Fruit fly (Drosophila melanogaster) whole organism, embryonic: ENCODE data around the gene CG31538.

Experiments
- Atf-2 ChIP-seq: fragments of 200-800 bp; sonication (Bioruptor generic); optimal IDR thresholded peaks from 2 replicates; lab custom pipeline; 2016; ENCODE audit warnings: missing biosample characterization, missing genetic modification characterization
- BEAF-32 ChIP-seq: fragments of 200-800 bp; sonication (Bioruptor generic); optimal IDR thresholded peaks from 3 replicates; lab custom pipeline; 2017; ENCODE audit warnings: missing biosample characterization, missing genetic modification characterization, mild to moderate bottlenecking, moderate library complexity, missing genetic modification reagents
- CG10267 ChIP-seq: fragments of 200-800 bp; sonication (Bioruptor generic); optimal IDR thresholded peaks from 2 replicates; lab custom pipeline; 2018; ENCODE audit warnings: missing biosample characterization, mild to moderate bottlenecking, missing genetic modification characterization, moderate library complexity
- CG10565 ChIP-seq: fragments of 200-800 bp; sonication (Bioruptor generic); optimal IDR thresholded peaks from 3 replicates; lab custom pipeline; 2016; ENCODE audit warnings: missing biosample characterization, mild to moderate bottlenecking, missing genetic modification characterization
- CG11723 ChIP-seq: fragments of 200-800 bp; sonication (Bioruptor generic); optimal IDR thresholded peaks from 2 replicates; lab custom pipeline; 2017; ENCODE audit warnings: missing biosample characterization, mild to moderate bottlenecking, missing genetic modification characterization
- CG12769 ChIP-seq: fragments of 200-800 bp; sonication (Bioruptor generic); optimal IDR thresholded peaks from 2 replicates; lab custom pipeline; 2019; ENCODE audit warnings: missing biosample characterization, mild to moderate bottlenecking, missing genetic modification characterization, moderate library complexity
- CG14050 ChIP-seq: fragments of 200-800 bp; sonication (Bioruptor generic); IDR thresholded peaks from 3 replicates; pipeline ENCODE4 v1.3.6; 2022; ENCODE audit warnings: missing biosample characterization, missing genetic modification characterization
- CG14860 ChIP-seq: fragments of 200-800 bp; sonication (Bioruptor generic); IDR thresholded peaks from 3 replicates; pipeline ENCODE4 v1.3.6; 2022; ENCODE audit warnings: missing biosample characterization, missing genetic modification characterization; ENCODE audit not compliant: partially characterized antibody
- CG17186 ChIP-seq: fragments of 200-800 bp; sonication (Bioruptor generic); optimal IDR thresholded peaks from 3 replicates; lab custom pipeline; 2017; ENCODE audit warnings: missing biosample characterization, missing genetic modification reagents, missing genetic modification characterization
- CG18476 ChIP-seq: fragments of 200-800 bp; sonication (Bioruptor generic); optimal IDR thresholded peaks from 2 replicates; lab custom pipeline; 2016; ENCODE audit warnings: missing biosample characterization, mild to moderate bottlenecking, missing genetic modification characterization
- CG2120 ChIP-seq: fragments of 200-800 bp; sonication (Bioruptor generic); optimal IDR thresholded peaks from 3 replicates; lab custom pipeline; 2016; ENCODE audit warnings: missing biosample characterization, missing genetic modification characterization
- CG2875 ChIP-seq: fragments of 200-800 bp; sonication (Bioruptor generic); optimal IDR thresholded peaks from 2 replicates; lab custom pipeline; 2017; ENCODE audit warnings: missing biosample characterization, mild to moderate bottlenecking, missing genetic modification characterization, missing genetic modification reagents
- CG3065 ChIP-seq: fragments of 200-800 bp; sonication (Bioruptor generic); optimal IDR thresholded peaks from 2 replicates; lab custom pipeline; 2016; ENCODE audit warnings: missing biosample characterization, missing genetic modification characterization
- CG32767 ChIP-seq: fragments of 200-800 bp; sonication (Bioruptor generic); IDR thresholded peaks from 2 replicates; pipeline ENCODE4 v1.3.6; 2022; ENCODE audit warnings: missing biosample characterization, missing genetic modification characterization
- CG33213 ChIP-seq: fragments of 200-800 bp; sonication (Bioruptor generic); optimal IDR thresholded peaks from 3 replicates; lab custom pipeline; 2016; ENCODE audit warnings: missing biosample characterization, missing genetic modification characterization
- CG34422 ChIP-seq: fragments of 200-800 bp; sonication (Bioruptor generic); IDR thresholded peaks from 3 replicates; pipeline ENCODE4 v1.3.6; 2022; ENCODE audit warnings: missing biosample characterization, missing genetic modification characterization
- CG4360 ChIP-seq: fragments of 200-800 bp; sonication (Bioruptor generic); IDR thresholded peaks from 2 replicates; pipeline ENCODE4 v1.3.6; 2022; ENCODE audit warnings: missing biosample characterization, missing genetic modification characterization
- CG43689 ChIP-seq: fragments of 200-800 bp; sonication (Bioruptor generic); IDR thresholded peaks from 2 replicates; pipeline ENCODE4 v1.3.6; 2022; ENCODE audit warnings: missing biosample characterization, missing genetic modification characterization
- CG4404 ChIP-seq: fragments of 200-800 bp; sonication (Bioruptor generic); IDR thresholded peaks from 2 replicates; pipeline ENCODE4 v1.3.6; 2022; ENCODE audit warnings: missing biosample characterization, missing genetic modification characterization
- CG4854 ChIP-seq: fragments of 200-800 bp; sonication (Bioruptor generic); optimal IDR thresholded peaks from 2 replicates; lab custom pipeline; 2016; ENCODE audit warnings: missing biosample characterization, missing genetic modification characterization, inconsistent platforms
- CG6854 ChIP-seq: fragments of 200-800 bp; sonication (Bioruptor generic); optimal IDR thresholded peaks from 3 replicates; lab custom pipeline; 2017; ENCODE audit warnings: missing biosample characterization, mild to moderate bottlenecking, missing genetic modification characterization
- CG7786 ChIP-seq: fragments of 200-800 bp; sonication (Bioruptor generic); optimal IDR thresholded peaks from 2 replicates; lab custom pipeline; 2016; ENCODE audit warnings: missing biosample characterization, missing genetic modification characterization
- CG7928 ChIP-seq: fragments of 200-800 bp; sonication (Bioruptor generic); optimal IDR thresholded peaks from 2 replicates; lab custom pipeline; 2017; ENCODE audit warnings: missing biosample characterization, mild to moderate bottlenecking, missing genetic modification characterization
- CG8290 ChIP-seq, 3 experiments: fragments of 200-800 bp; sonication (Bioruptor generic); optimal IDR thresholded peaks; 2 replicates each; lab custom pipeline; 2016 to 2019; ENCODE audit warnings: missing biosample characterization in 3 of 3, missing genetic modification characterization in 3 of 3, mild to moderate bottlenecking in 2 of 3, moderate library complexity in 1 of 3
- CG9932 ChIP-seq: fragments of 200-800 bp; sonication (Bioruptor generic); IDR thresholded peaks from 2 replicates; pipeline ENCODE4 v1.3.6; 2022; ENCODE audit warnings: missing biosample characterization, missing genetic modification characterization
- Dek ChIP-seq: fragments of 200-800 bp; sonication (Bioruptor generic); optimal IDR thresholded peaks from 3 replicates; lab custom pipeline; 2019; ENCODE audit warnings: missing biosample characterization, mild to moderate bottlenecking, missing genetic modification characterization, moderate library complexity
- Mes4 ChIP-seq: fragments of 200-800 bp; sonication (Bioruptor generic); optimal IDR thresholded peaks from 2 replicates; lab custom pipeline; 2016; ENCODE audit warnings: missing biosample characterization, missing genetic modification characterization
- Scr ChIP-seq: fragments of 200-800 bp; sonication (Bioruptor generic); IDR thresholded peaks from 2 replicates; pipeline ENCODE4 v1.3.6; 2022; ENCODE audit warnings: missing biosample characterization, missing genetic modification characterization; ENCODE audit not compliant: partially characterized antibody
- Trl ChIP-seq, 3 experiments: fragments of >200 bp in 2 of 3; fragments of 200-800 bp in 1 of 3; sonication (Bioruptor generic) in 1 of 3; optimal IDR thresholded peaks; 2 replicates in 1 of 3; 3 replicates in 2 of 3; lab custom pipeline; 2016 to 2017; ENCODE audit warnings: missing biosample characterization in 1 of 3, missing genetic modification characterization in 1 of 3
- Xbp1 ChIP-seq: fragments of 200-800 bp; sonication (Bioruptor generic); optimal IDR thresholded peaks from 3 replicates; lab custom pipeline; 2016; ENCODE audit warnings: missing biosample characterization, mild to moderate bottlenecking, missing genetic modification characterization
- ase ChIP-seq: fragments of 200-800 bp; sonication (Bioruptor generic); IDR thresholded peaks from 3 replicates; pipeline ENCODE4 v1.3.6; 2022; ENCODE audit warnings: missing biosample characterization, missing genetic modification characterization
- croc ChIP-seq: fragments of 200-800 bp; sonication (Bioruptor generic); conservative IDR thresholded peaks from 3 replicates; pipeline ENCODE4 v1.3.6; 2022; ENCODE audit warnings: missing biosample characterization, missing genetic modification characterization
- danr ChIP-seq: fragments of 200-800 bp; sonication (Bioruptor generic); IDR thresholded peaks from 2 replicates; pipeline ENCODE4 v1.3.6; 2022; ENCODE audit warnings: missing biosample characterization, missing genetic modification characterization
- esg ChIP-seq: fragments of 200-800 bp; sonication (Bioruptor generic); conservative IDR thresholded peaks from 2 replicates; pipeline ENCODE4 v1.3.6; 2022; ENCODE audit warnings: missing biosample characterization, missing genetic modification characterization
- grn ChIP-seq: fragments of 200-800 bp; sonication (Bioruptor generic); optimal IDR thresholded peaks from 3 replicates; lab custom pipeline; 2017; ENCODE audit warnings: missing biosample characterization, missing genetic modification characterization
- gsb-n ChIP-seq: fragments of 200-800 bp; sonication (Bioruptor generic); optimal IDR thresholded peaks from 3 replicates; lab custom pipeline; 2018; ENCODE audit warnings: missing biosample characterization, mild to moderate bottlenecking, missing genetic modification characterization
- ken ChIP-seq: fragments of 200-800 bp; sonication (Bioruptor generic); IDR thresholded peaks from 3 replicates; pipeline ENCODE4 v1.3.6; 2022; ENCODE audit warnings: missing biosample characterization, missing genetic modification characterization
- lilli ChIP-seq: fragments of 200-800 bp; sonication (Bioruptor generic); optimal IDR thresholded peaks from 3 replicates; lab custom pipeline; 2016; ENCODE audit warnings: missing biosample characterization, missing genetic modification characterization
- maf-S ChIP-seq: fragments of 200-800 bp; sonication (Bioruptor generic); optimal IDR thresholded peaks from 2 replicates; lab custom pipeline; 2016; ENCODE audit warnings: missing biosample characterization, missing genetic modification characterization
- mam ChIP-seq: fragments of 200-800 bp; sonication (Bioruptor generic); optimal IDR thresholded peaks from 3 replicates; lab custom pipeline; 2016; ENCODE audit warnings: missing biosample characterization, missing genetic modification characterization
- onecut ChIP-seq: fragments of 200-800 bp; sonication (Bioruptor generic); IDR thresholded peaks from 2 replicates; pipeline ENCODE4 v1.3.6; 2022; ENCODE audit warnings: missing biosample characterization, missing genetic modification characterization
- pita ChIP-seq: fragments of 200-800 bp; sonication (Bioruptor generic); optimal IDR thresholded peaks from 2 replicates; lab custom pipeline; 2017; ENCODE audit warnings: missing biosample characterization, mild to moderate bottlenecking, missing genetic modification characterization
- pros ChIP-seq: fragments of 200-800 bp; sonication (Bioruptor generic); optimal IDR thresholded peaks from 3 replicates; lab custom pipeline; 2019; ENCODE audit warnings: missing biosample characterization, mild to moderate bottlenecking, missing genetic modification characterization, moderate library complexity
- row ChIP-seq: fragments of 200-800 bp; sonication (Bioruptor generic); IDR thresholded peaks from 3 replicates; pipeline ENCODE4 v1.3.6; 2022; ENCODE audit warnings: missing biosample characterization, missing genetic modification characterization
- sisA ChIP-seq: fragments of 200-800 bp; sonication (Bioruptor generic); IDR thresholded peaks from 2 replicates; pipeline ENCODE4 v1.3.6; 2022; ENCODE audit warnings: missing biosample characterization, missing genetic modification characterization
- sna ChIP-seq: fragments of 200-800 bp; sonication (Bioruptor generic); IDR thresholded peaks from 2 replicates; pipeline ENCODE4 v1.3.6; 2022; ENCODE audit warnings: missing biosample characterization, missing genetic modification characterization; ENCODE audit not compliant: partially characterized antibody

The CG31538 gene

DNA sequence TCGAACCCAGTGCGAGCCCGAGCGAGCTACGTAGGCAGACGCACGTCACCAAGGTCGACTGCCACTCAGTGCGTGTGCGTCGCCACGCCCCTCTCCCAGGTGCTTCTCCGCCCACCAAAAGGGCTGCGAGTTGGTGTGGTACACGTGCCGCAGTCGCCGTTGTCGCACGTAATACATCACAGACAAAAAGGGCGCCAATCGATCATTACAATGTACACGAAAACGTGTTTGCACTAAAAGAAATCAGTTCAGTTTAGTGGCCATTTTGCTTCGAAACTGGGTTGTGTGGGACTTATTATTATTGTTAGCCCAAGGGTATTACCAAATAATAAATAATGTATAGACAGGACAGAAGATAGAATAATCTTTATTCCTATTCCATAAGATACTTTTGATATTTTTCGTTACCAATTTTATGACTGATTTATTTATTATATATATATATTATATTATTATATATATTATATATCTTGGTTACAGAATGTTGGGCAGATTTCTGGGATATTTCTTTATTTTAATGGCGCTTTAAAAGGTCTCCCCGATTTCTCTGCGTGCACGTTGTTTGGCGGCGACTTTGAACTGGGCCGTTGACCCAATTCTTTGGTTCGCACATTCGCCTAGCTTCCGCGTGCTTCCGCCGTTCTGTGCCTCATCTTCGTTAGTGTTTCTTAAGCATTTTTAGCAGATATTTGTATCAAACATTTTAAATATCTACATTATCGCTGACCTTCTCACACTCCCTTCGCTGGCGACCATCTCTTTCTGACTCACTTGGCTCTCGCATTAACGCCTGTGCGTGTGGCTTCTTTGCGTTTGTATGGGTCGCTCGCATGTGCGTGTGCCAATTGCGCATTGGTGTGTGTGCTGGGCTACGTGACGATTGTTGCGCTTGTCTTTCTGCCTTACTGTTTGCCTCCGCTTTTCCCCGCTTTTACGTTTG is 14.1 kb downstream of the CG31538 start (continued):
- peak; percentile 81 for TF ChIP-seq CG32767 (GFP tag; lab: Robert Waterston, UW)
- peak; percentile 73 for TF ChIP-seq CG2875
- TF ChIP-seq CG14860 (GFP tag; lab: Robert Waterston, UW), result no peak
- TF ChIP-seq Trl (optimal IDR thresholded peaks at IDR 0.05; lab: Kevin White, UChicago), result no peak
- no peak for TF ChIP-seq Trl (GFP tag; optimal IDR thresholded peaks at IDR 0.05; lab: Kevin White, UChicago)
- TF ChIP-seq CG12769 (tag; lab: Kevin White, UChicago), result peak; percentile 81
- peak; percentile 36 for TF ChIP-seq pros (GFP tag; lab: Kevin White, UChicago)
- peak; percentile 2 for TF ChIP-seq CG7786 (GFP tag; lab: Kevin White, UChicago)
- TF ChIP-seq CG8290 (GFP tag; optimal IDR thresholded peaks at IDR 0.05; lab: Kevin White, UChicago), result peak; percentile 16
- peak in 1 of 2 experiments; percentile 61 for TF ChIP-seq CG8290 (tag; optimal IDR thresholded peaks at IDR 0.05; lab: Kevin White, UChicago)
- TF ChIP-seq CG7928 (GFP tag; lab: Kevin White, UChicago), result peak; percentile 29
- TF ChIP-seq mam (GFP tag; lab: Kevin White, UChicago), result peak; percentile 10
- TF ChIP-seq ase (GFP tag; lab: Robert Waterston, UW), result peak; percentile 68; the same call in 2 of the 3 replicates
- TF ChIP-seq CG4854 (GFP tag; lab: Kevin White, UChicago), result peak; percentile 23
- peak; percentile 49; the same call in 1 of the 3 replicates for TF ChIP-seq CG14050 (GFP tag; lab: Robert Waterston, UW)
- TF ChIP-seq CG4360, result 0 out of 2 replicates have a peak, but pooled peaks have one; percentile 24
- peak; percentile 70; the same call in 2 of the 3 replicates for TF ChIP-seq CG34422 (GFP tag; lab: Robert Waterston, UW)
- no peak for TF ChIP-seq grn (GFP tag; lab: Kevin White, UChicago)
- TF ChIP-seq Scr, result no peak
- peak; percentile 78 for TF ChIP-seq gsb-n
- peak; percentile 34 for TF ChIP-seq CG2120 (GFP tag; lab: Kevin White, UChicago)
- peak; percentile 67; the same call in 1 of the 2 replicates for TF ChIP-seq sisA (GFP tag; lab: Robert Waterston, UW)
- TF ChIP-seq CG33213 (GFP tag; lab: Kevin White, UChicago), result no peak
- no peak for TF ChIP-seq CG17186
- no peak for TF ChIP-seq Atf-2 (GFP tag; lab: Kevin White, UChicago)
- TF ChIP-seq CG9932 (GFP tag; lab: Robert Waterston, UW), result peak; percentile 55; the same call in 1 of the 2 replicates
- peak; percentile 83 for TF ChIP-seq CG10267 (tag; lab: Kevin White, UChicago)
- TF ChIP-seq CG4404 (GFP tag; lab: Robert Waterston, UW), result peak; percentile 61
- peak; percentile 67 for TF ChIP-seq esg (GFP tag; lab: Robert Waterston, UW)
- no peak for TF ChIP-seq Mes4 (GFP tag; lab: Kevin White, UChicago)
- TF ChIP-seq croc (GFP tag; lab: Robert Waterston, UW), result peak; percentile 46; the same call in 2 of the 3 replicates
- TF ChIP-seq BEAF-32 (GFP tag; lab: Kevin White, UChicago), result no peak
- peak; percentile 89 for TF ChIP-seq CG6854 (GFP tag; lab: Kevin White, UChicago)
- peak; percentile 63 for TF ChIP-seq CG11723 (GFP tag; lab: Kevin White, UChicago)
- peak; percentile 43 for TF ChIP-seq lilli (GFP tag; lab: Kevin White, UChicago)
- peak; percentile 35 for TF ChIP-seq CG3065 (GFP tag; lab: Kevin White, UChicago)
- TF ChIP-seq CG43689 (GFP tag; lab: Robert Waterston, UW), result 0 out of 2 replicates have a peak, but pooled peaks have one; percentile 42
- TF ChIP-seq row (GFP tag; lab: Robert Waterston, UW), result peak; percentile 77
- peak; percentile 50; the same call in 1 of the 2 replicates for TF ChIP-seq sna (GFP tag; lab: Robert Waterston, UW)
- TF ChIP-seq Xbp1, result peak; percentile 82
- 0 out of 3 replicates have a peak, but pooled peaks have one; percentile 24 for TF ChIP-seq ken
- TF ChIP-seq CG10565, result peak; percentile 33
- no peak; the same call in none of the 2 replicates for TF ChIP-seq onecut
- no peak for TF ChIP-seq pita (GFP tag; lab: Kevin White, UChicago)
- TF ChIP-seq maf-S (GFP tag; lab: Kevin White, UChicago), result no peak
- peak; percentile 47 for TF ChIP-seq CG18476 (GFP tag; lab: Kevin White, UChicago)
- peak; percentile 78 for TF ChIP-seq Dek (tag; lab: Kevin White, UChicago)
- TF ChIP-seq danr, result 0 out of 2 replicates have a peak, but pooled peaks have one; percentile 62
